Worm (Caenorhabditis elegans): ENCODE results near the gene hsp-12.6.

ce11 chrIV:9450375-9450774, 3.3 kb upstream of the hsp-12.6 start, which contains the start of gene cpin-1:
- TF ChIP-seq nhr-237 (tag; optimal IDR thresholded peaks at IDR 0.05), result no peak
- TF ChIP-seq lin-13 (tag; optimal IDR thresholded peaks at IDR 0.05), result no peak
- no peak for TF ChIP-seq flh-1 (GFP tag; optimal IDR thresholded peaks at IDR 0.05)
- no peak for TF ChIP-seq nhr-76 (tag; optimal IDR thresholded peaks at IDR 0.05)
- no peak for TF ChIP-seq mep-1 (tag; optimal IDR thresholded peaks at IDR 0.05)
- no peak for TF ChIP-seq pha-4 (tag; optimal IDR thresholded peaks at IDR 0.05)
- TF ChIP-seq unc-39 (tag; optimal IDR thresholded peaks at IDR 0.05), result no peak
- no peak for TF ChIP-seq unc-62 (GFP tag; optimal IDR thresholded peaks at IDR 0.05)
